Fruit fly (Drosophila melanogaster) whole organism, adult: ENCODE results near the gene Cip4.

Experiments
- CG11617 ChIP-seq: fragments of 200-800 bp; sonication (Bioruptor generic); optimal IDR thresholded peaks from 2 replicates; lab custom pipeline; 2017; ENCODE audit warnings: mild to moderate bottlenecking, missing biosample characterization, missing genetic modification reagents, missing genetic modification characterization
- CG5204 ChIP-seq: fragments of 200-800 bp; sonication (Bioruptor generic); optimal IDR thresholded peaks from 2 replicates; lab custom pipeline; 2016; ENCODE audit warnings: missing biosample characterization, missing genetic modification characterization
- CG7101 ChIP-seq: fragments of 200-800 bp; sonication (Bioruptor generic); optimal IDR thresholded peaks from 2 replicates; lab custom pipeline; 2018; ENCODE audit warnings: missing biosample characterization, mild to moderate bottlenecking, missing genetic modification characterization, moderate library complexity
- Hr96 ChIP-seq: fragments of 200-800 bp; sonication (Bioruptor generic); optimal IDR thresholded peaks from 2 replicates; lab custom pipeline; 2016; ENCODE audit warnings: missing biosample characterization, missing genetic modification characterization
- Mnt ChIP-seq: fragments of 200-800 bp; sonication (Bioruptor generic); optimal IDR thresholded peaks from 2 replicates; lab custom pipeline; 2016; ENCODE audit warnings: missing biosample characterization, mild to moderate bottlenecking, missing genetic modification characterization
- cnc ChIP-seq, 2 experiments: fragments of >200 bp; optimal IDR thresholded peaks; 2 replicates each; lab custom pipeline; 2017
- kay ChIP-seq: fragments of 200-800 bp; sonication (Bioruptor generic); peaks from one replicate; lab custom pipeline; 2016; ENCODE audit warnings: missing biosample characterization, missing genetic modification characterization, borderline replicate concordance
- ovo ChIP-seq: fragments of 200-800 bp; sonication (Bioruptor generic); optimal IDR thresholded peaks from 2 replicates; lab custom pipeline; 2016; ENCODE audit warnings: missing biosample characterization, missing genetic modification characterization
- tj ChIP-seq: fragments of 200-800 bp; sonication (Bioruptor generic); optimal IDR thresholded peaks from 3 replicates; lab custom pipeline; 2017; ENCODE audit warnings: missing biosample characterization, mild to moderate bottlenecking, missing genetic modification characterization, moderate library complexity
- toe ChIP-seq: fragments of 200-800 bp; sonication (Bioruptor generic); optimal IDR thresholded peaks from 2 replicates; lab custom pipeline; 2016; ENCODE audit warnings: missing biosample characterization, missing genetic modification characterization

DNA sequence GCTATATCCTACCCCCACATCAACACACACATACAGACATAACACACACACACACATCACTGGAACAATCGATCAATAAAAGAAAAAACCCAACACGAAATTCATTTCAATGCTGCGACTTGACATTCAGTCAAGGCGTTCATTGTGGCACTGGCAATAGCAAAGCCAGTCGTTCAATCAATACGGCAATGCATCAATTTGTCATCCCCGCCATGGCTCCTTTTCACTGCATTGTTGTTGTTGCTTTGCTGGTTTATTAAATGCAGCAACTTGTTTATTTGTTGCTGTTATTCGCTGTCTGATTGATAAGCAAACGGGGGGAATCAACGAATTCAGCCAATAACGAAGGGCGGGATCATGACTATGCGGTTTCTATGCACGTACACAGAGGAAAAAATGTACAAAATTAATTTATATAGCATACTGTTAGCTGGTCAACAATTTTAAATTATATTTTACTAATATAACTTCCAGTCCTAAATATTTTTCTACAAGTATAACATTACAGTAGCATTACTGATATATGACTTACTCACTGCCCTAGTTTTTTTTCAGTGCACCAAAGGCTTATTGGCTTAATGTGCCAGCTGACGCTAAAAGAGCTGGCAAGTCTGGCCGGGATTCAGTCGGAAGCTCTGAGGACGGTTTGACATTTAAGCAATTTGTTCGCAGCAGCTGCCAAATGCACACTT, 11.9 kb upstream of the Cip4 start:
- TF ChIP-seq tj (GFP tag; lab: Kevin White, UChicago) (no peak), Hr96 (GFP tag; lab: Kevin White, UChicago) (no peak), toe (GFP tag; lab: Kevin White, UChicago) (no peak), CG7101 (no peak), CG11617 (no peak), ovo (GFP tag; lab: Kevin White, UChicago) (no peak), cnc (optimal IDR thresholded peaks at IDR 0.05; lab: Kevin White, UChicago) (no peak), CG5204 (GFP tag; lab: Kevin White, UChicago) (no peak), Mnt (GFP tag; lab: Kevin White, UChicago) (no peak), kay (GFP tag; lab: Kevin White, UChicago) (no peak)
